Worm (Caenorhabditis elegans): Measurements from ENCODE around the gene F19C7.4.

The F19C7.4 gene

DNA sequence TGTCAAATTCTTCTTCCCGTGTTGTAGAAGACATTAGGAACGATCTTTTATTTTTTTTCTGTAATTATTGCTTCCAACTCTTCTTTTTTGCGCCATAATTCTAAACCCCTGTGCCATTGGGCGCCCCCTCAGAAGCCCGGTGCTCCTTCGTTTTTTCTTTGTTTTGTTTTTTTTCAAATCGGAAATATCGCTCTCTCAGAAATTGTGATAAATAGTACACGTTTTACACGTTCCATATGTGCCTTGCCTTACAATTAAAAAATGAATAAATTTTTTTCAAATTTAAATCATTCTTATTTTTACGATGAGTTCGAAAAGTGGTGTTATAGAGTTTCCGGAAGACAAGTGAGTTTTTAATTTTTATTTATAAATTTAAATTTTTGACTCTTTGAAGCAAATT lies 46.8 kb downstream of the F19C7.4 start, which contains the start of gene F29B9.7 (continued):
- TF ChIP-seq madf-8 (GFP tag; conservative IDR thresholded peaks at IDR 0.05) (no peak), nhr-179 (tag; optimal IDR thresholded peaks at IDR 0.05) (no peak)

DNA sequence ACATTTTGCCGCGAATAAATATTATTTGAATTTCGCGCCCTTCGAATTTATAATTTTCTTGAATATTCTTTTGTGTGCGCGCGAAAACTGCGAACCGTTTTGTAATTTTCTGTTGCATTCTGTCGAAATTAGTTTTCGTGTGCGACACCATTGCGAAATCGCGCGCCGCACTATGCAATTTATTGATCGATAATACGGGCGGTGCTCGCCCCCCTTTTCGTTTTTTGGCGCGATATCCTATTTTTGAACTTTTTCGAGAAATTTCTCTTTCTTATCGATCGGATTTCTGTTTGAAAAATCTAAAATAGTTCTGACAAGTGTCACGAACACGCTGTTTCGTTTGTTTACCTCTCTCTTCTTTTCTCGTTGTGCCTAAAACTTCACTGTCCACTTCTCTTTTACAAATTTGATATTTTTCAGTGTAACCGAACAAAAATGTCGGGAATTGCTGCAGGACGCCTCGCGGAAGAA lies 48.0 kb downstream of the F19C7.4 start, which contains the start of gene ubc-9:
TSS of gene ubc-9 (plus strand) at position 421 of the 471 bp plus-strand sequence.
- TF ChIP-seq sea-2 (GFP tag; IDR thresholded peaks at IDR 0.05) (no peak), F57A8.1 (GFP tag; optimal IDR thresholded peaks at IDR 0.05) (no peak), somi-1 (GFP tag; optimal IDR thresholded peaks at IDR 0.05) (no peak), lsl-1 (GFP tag; optimal IDR thresholded peaks at IDR 0.05) (peak; percentile 82), gei-17 (GFP tag; optimal IDR thresholded peaks at IDR 0.05) (no peak), tbx-9 (tag; optimal IDR thresholded peaks at IDR 0.05; ENCODE audit: borderline replicate concordance) (no peak), lsy-27 (tag; optimal IDR thresholded peaks at IDR 0.05; ENCODE audit: borderline replicate concordance, insufficient read depth) (peak; percentile 75), snpc-1.3 (tag; optimal IDR thresholded peaks at IDR 0.05; ENCODE audit: insufficient read depth) (peak; percentile 58), nfya-1 (tag; optimal IDR thresholded peaks at IDR 0.05; ENCODE audit: borderline replicate concordance, insufficient read depth) (no peak), rcor-1 (GFP tag; IDR thresholded peaks at IDR 0.05) (peak; percentile 86), madf-6 (GFP tag; IDR thresholded peaks at IDR 0.05) (peak; percentile 97), hmg-1.2 (GFP tag; IDR thresholded peaks at IDR 0.05) (peak; percentile 67), Y56A3A.18 (GFP tag; IDR thresholded peaks at IDR 0.05) (no peak), T07F8.4 (tag; optimal IDR thresholded peaks at IDR 0.05) (no peak), aptf-3 (GFP tag; IDR thresholded peaks at IDR 0.05) (no peak), Y67H2A.10 (GFP tag; conservative IDR thresholded peaks at IDR 0.05) (peak; percentile 70), F37B4.10 (GFP tag; IDR thresholded peaks at IDR 0.05) (no peak), T26A5.8 (tag; optimal IDR thresholded peaks at IDR 0.05) (no peak), B0336.3 (GFP tag; IDR thresholded peaks at IDR 0.05) (peak; percentile 81), attf-3 (GFP tag; conservative IDR thresholded peaks at IDR 0.05) (no peak), nhr-120 (GFP tag; IDR thresholded peaks at IDR 0.05) (no peak), nhr-27 (tag; optimal IDR thresholded peaks at IDR 0.05) (no peak), rpc-1 (optimal IDR thresholded peaks at IDR 0.05) (peak; percentile 15), rpc-1 (tag; optimal IDR thresholded peaks at IDR 0.05) (no peak), B0035.1 (tag; optimal IDR thresholded peaks at IDR 0.05) (no peak), ama-1 (optimal IDR thresholded peaks at IDR 0.05) (no peak), ama-1 (GFP tag; optimal IDR thresholded peaks at IDR 0.05) (no peak), athp-1 (tag; optimal IDR thresholded peaks at IDR 0.05) (peak; percentile 74), ZK185.1 (tag; optimal IDR thresholded peaks at IDR 0.05; ENCODE audit: poor library complexity, severe bottlenecking) (peak; percentile 57), ceh-91 (GFP tag; IDR thresholded peaks at IDR 0.05) (peak; percentile 83), hsf-1 (GFP tag; IDR thresholded peaks at IDR 0.05) (peak; percentile 95), attf-5 (GFP tag; optimal IDR thresholded peaks at IDR 0.05) (peak; percentile 92), K11D2.4 (GFP tag; IDR thresholded peaks at IDR 0.05) (no peak), ceh-58 (GFP tag; IDR thresholded peaks at IDR 0.05) (no peak), nfya-2 (GFP tag; IDR thresholded peaks at IDR 0.05) (no peak), lin-35 (GFP tag; optimal IDR thresholded peaks at IDR 0.05) (peak; percentile 10 to 56 (median 54)), pbrm-1 (GFP tag; IDR thresholded peaks at IDR 0.05) (peak; percentile 87), let-526 (GFP tag; IDR thresholded peaks at IDR 0.05) (no peak), ceh-100 (GFP tag; IDR thresholded peaks at IDR 0.05) (peak; percentile 85), rec-8 (tag; optimal IDR thresholded peaks at IDR 0.05) (no peak), F10E7.11 (tag; optimal IDR thresholded peaks at IDR 0.05) (no peak), snpc-3.4 (tag; optimal IDR thresholded peaks at IDR 0.05) (peak; percentile 79), madf-3 (GFP tag; IDR thresholded peaks at IDR 0.05) (peak; percentile 89), lin-26 (GFP tag; IDR thresholded peaks at IDR 0.05) (peak; percentile 77), ceh-79 (tag; optimal IDR thresholded peaks at IDR 0.05) (no peak)
